Fruit fly (Drosophila melanogaster): ENCODE data around the gene Lim1.

Lim1 gene

dm6 chrX:8822294-8822693, 16.7 kb upstream of the Lim1 start (continued):
- TF ChIP-seq CG8632 (GFP tag; optimal IDR thresholded peaks at IDR 0.05), result no peak
- TF ChIP-seq Gug (GFP tag; IDR thresholded peaks at IDR 0.05), result peak; percentile 32; the same call in 1 of the 2 replicates
- TF ChIP-seq eg (GFP tag; IDR thresholded peaks at IDR 0.05), result peak; percentile 52; the same call in 1 of the 3 replicates
- TF ChIP-seq CG6854 (GFP tag; optimal IDR thresholded peaks at IDR 0.05), result no peak
- TF ChIP-seq CG8319 (GFP tag; optimal IDR thresholded peaks at IDR 0.05), result no peak
- TF ChIP-seq CG15336 (GFP tag; IDR thresholded peaks at IDR 0.05), result peak; percentile 72
- TF ChIP-seq dac (GFP tag; optimal IDR thresholded peaks at IDR 0.05), result no peak

- TF ChIP-seq CG1621 (tag; optimal IDR thresholded peaks at IDR 0.05) (no peak), svp (GFP tag) (no peak)
Observed at dm6 chrX:8807282-8807681, 1.7 kb upstream of the Lim1 start.

dm6 chrX:8806561-8807190, 1.1 kb upstream of the Lim1 start:
- TF ChIP-seq acj6 (GFP tag; optimal IDR thresholded peaks at IDR 0.05) (no peak), CG7368 (GFP tag; optimal IDR thresholded peaks at IDR 0.05) (no peak), CG3919 (GFP tag; optimal IDR thresholded peaks at IDR 0.05) (no peak), CG32006 (GFP tag; optimal IDR thresholded peaks at IDR 0.05) (peak; percentile 23), CG4318 (GFP tag; optimal IDR thresholded peaks at IDR 0.05) (no peak), CG15336 (GFP tag; IDR thresholded peaks at IDR 0.05) (0 out of 2 replicates have a peak, but pooled peaks have one; percentile 27), CG1621 (tag; optimal IDR thresholded peaks at IDR 0.05) (no peak), Blimp-1 (GFP tag; optimal IDR thresholded peaks at IDR 0.05) (no peak), CG11902 (GFP tag; optimal IDR thresholded peaks at IDR 0.05) (no peak), Ets96B (tag; optimal IDR thresholded peaks at IDR 0.05) (no peak), CG8119 (GFP tag; IDR thresholded peaks at IDR 0.05) (peak; percentile 24; the same call in 1 of the 3 replicates), achi (GFP tag; optimal IDR thresholded peaks at IDR 0.05) (peak; percentile 30), svp (GFP tag) (peak; percentile 0), CG6276 (GFP tag; optimal IDR thresholded peaks at IDR 0.05) (peak; percentile 24), eg (GFP tag; IDR thresholded peaks at IDR 0.05) (peak; percentile 38; the same call in 1 of the 3 replicates), Eip93F (GFP tag; optimal IDR thresholded peaks at IDR 0.05) (no peak), Hr4 (GFP tag; optimal IDR thresholded peaks at IDR 0.05) (no peak), Hr38 (GFP tag; optimal IDR thresholded peaks at IDR 0.05) (no peak), OdsH (GFP tag; optimal IDR thresholded peaks at IDR 0.05) (no peak), CG10669 (GFP tag; optimal IDR thresholded peaks at IDR 0.05) (no peak), Eip75B (GFP tag; optimal IDR thresholded peaks at IDR 0.05) (no peak), Lpt (GFP tag; optimal IDR thresholded peaks at IDR 0.05) (no peak)

dm6 chrX:8800235-8800771, 5.3 kb downstream of the Lim1 start:
- peak; percentile 28 for TF ChIP-seq spab (GFP tag; optimal IDR thresholded peaks at IDR 0.05)
- TF ChIP-seq Ets21C (GFP tag; optimal IDR thresholded peaks at IDR 0.05), result peak; percentile 18
- peak; percentile 4 for TF ChIP-seq dsx (GFP tag; optimal IDR thresholded peaks at IDR 0.05; ENCODE audit: poor library complexity, severe bottlenecking)
- 0 out of 3 replicates have a peak, but pooled peaks have one; percentile 45 for TF ChIP-seq eg (GFP tag; IDR thresholded peaks at IDR 0.05)
- TF ChIP-seq Hr4 (GFP tag; optimal IDR thresholded peaks at IDR 0.05), result peak; percentile 18
- TF ChIP-seq Smox (GFP tag; optimal IDR thresholded peaks at IDR 0.05), result peak; percentile 29
- peak; percentile 42 for TF ChIP-seq CG10631 (GFP tag; optimal IDR thresholded peaks at IDR 0.05)
- TF ChIP-seq CG9139 (GFP tag; optimal IDR thresholded peaks at IDR 0.05), result no peak
- TF ChIP-seq CG1621 (tag; optimal IDR thresholded peaks at IDR 0.05), result peak; percentile 29
- TF ChIP-seq CG6792 (GFP tag; optimal IDR thresholded peaks at IDR 0.05), result peak; percentile 19
- peak; percentile 32 for TF ChIP-seq achi (GFP tag; optimal IDR thresholded peaks at IDR 0.05)
- TF ChIP-seq CG3032 (tag; optimal IDR thresholded peaks at IDR 0.05), result peak; percentile 37
- no peak for TF ChIP-seq fkh (GFP tag; optimal IDR thresholded peaks at IDR 0.05)
- no peak for TF ChIP-seq CG11902 (GFP tag; optimal IDR thresholded peaks at IDR 0.05)
- peak; percentile 14 for TF ChIP-seq CG8632 (GFP tag; optimal IDR thresholded peaks at IDR 0.05)
- peak; percentile 53 for TF ChIP-seq CG6808 (GFP tag; optimal IDR thresholded peaks at IDR 0.05)
- peak; percentile 51 for TF ChIP-seq Hr39 (GFP tag; optimal IDR thresholded peaks at IDR 0.05)
- no peak for TF ChIP-seq CG11762 (GFP tag; optimal IDR thresholded peaks at IDR 0.05; ENCODE audit: insufficient read depth)
- TF ChIP-seq Gug (GFP tag; IDR thresholded peaks at IDR 0.05), result 0 out of 2 replicates have a peak, but pooled peaks have one; percentile 27
- TF ChIP-seq CG15336 (GFP tag; IDR thresholded peaks at IDR 0.05), result peak; percentile 32; the same call in 1 of the 2 replicates
- TF ChIP-seq CG34406 (GFP tag; optimal IDR thresholded peaks at IDR 0.05), result peak; percentile 28
- TF ChIP-seq Blimp-1 (GFP tag; optimal IDR thresholded peaks at IDR 0.05), result no peak
- TF ChIP-seq Sox102F (GFP tag; optimal IDR thresholded peaks at IDR 0.05), result peak; percentile 57
- TF ChIP-seq CG4318 (GFP tag; optimal IDR thresholded peaks at IDR 0.05), result no peak
- peak; percentile 52 for TF ChIP-seq CG32006 (GFP tag; optimal IDR thresholded peaks at IDR 0.05)
- peak; percentile 47 for TF ChIP-seq fd59A (GFP tag; optimal IDR thresholded peaks at IDR 0.05)
- TF ChIP-seq cyc (GFP tag; optimal IDR thresholded peaks at IDR 0.05), result peak; percentile 20
